Worm (Caenorhabditis elegans) whole organism, midembryonic: ENCODE measurements around the gene rpt-4.

ENCODE experiments used
- T22C8.4 ChIP-seq: fragments of 200-800 bp; sonication (Bioruptor generic); IDR thresholded peaks from 2 replicates; pipeline ENCODE4 v1.3.6; 2022; ENCODE audit warnings: missing genetic modification characterization, missing compliant biosample characterization
- cog-1 ChIP-seq: sonication (generic microtip); optimal IDR thresholded peaks from 2 replicates; lab custom pipeline; 2016; ENCODE audit warnings: missing genetic modification characterization, missing compliant biosample characterization
- flt-1 ChIP-seq: fragments of 200-800 bp; sonication (Bioruptor generic); IDR thresholded peaks from 2 replicates; pipeline ENCODE4 v1.3.6; 2022; ENCODE audit warnings: missing genetic modification characterization, missing compliant biosample characterization
- klf-2 ChIP-seq: fragments of 200-800 bp; sonication (Bioruptor generic); conservative IDR thresholded peaks from 2 replicates; pipeline ENCODE4 v1.3.6; 2022; ENCODE audit warnings: missing genetic modification reagents, missing genetic modification characterization, missing compliant biosample characterization
- med-1 ChIP-seq: sonication (generic microtip); optimal IDR thresholded peaks from 2 replicates; lab custom pipeline; 2017; ENCODE audit warnings: missing genetic modification characterization, mild to moderate bottlenecking, missing compliant biosample characterization, antibody characterized with exemption, missing genetic modification reagents; ENCODE audit not compliant: insufficient read depth
- ref-1 ChIP-seq: fragments of 200-800 bp; sonication (Bioruptor generic); conservative IDR thresholded peaks from 2 replicates; pipeline ENCODE4 v1.3.6; 2022; ENCODE audit warnings: missing genetic modification reagents, missing genetic modification characterization, missing compliant biosample characterization
- tab-1 ChIP-seq: fragments of 200-800 bp; sonication (Bioruptor generic); IDR thresholded peaks from 2 replicates; pipeline ENCODE4 v1.3.6; 2022; ENCODE audit warnings: missing genetic modification characterization, missing compliant biosample characterization
- ztf-23 ChIP-seq: fragments of 200-800 bp; sonication (Bioruptor generic); IDR thresholded peaks from 2 replicates; pipeline ENCODE4 v1.3.6; 2022; ENCODE audit warnings: missing genetic modification reagents, missing genetic modification characterization, missing compliant biosample characterization
- ztf-29 ChIP-seq: fragments of 200-800 bp; sonication (Bioruptor generic); IDR thresholded peaks from 2 replicates; pipeline ENCODE4 v1.3.6; 2022; ENCODE audit warnings: missing genetic modification reagents, missing genetic modification characterization, missing compliant biosample characterization

Gene rpt-4

ce11 chrII:37213-37612 is 8.8 kb downstream of the rpt-4 start, which contains the start of gene F23F1.6:
TSS of gene F23F1.6 (minus strand) at chrII:37313.
- TF ChIP-seq flt-1 (GFP tag; lab: Robert Waterston, UW) (no peak), ztf-29 (GFP tag; lab: Robert Waterston, UW) (no peak), klf-2 (GFP tag; lab: Robert Waterston, UW) (no peak), tab-1 (GFP tag; lab: Robert Waterston, UW) (no peak), T22C8.4 (GFP tag; lab: Robert Waterston, UW) (no peak), ztf-23 (GFP tag; lab: Robert Waterston, UW) (no peak), med-1 (GFP tag; lab: Kevin White, UChicago) (no peak), ref-1 (GFP tag; lab: Robert Waterston, UW) (no peak), cog-1 (tag; lab: Kevin White, UChicago) (no peak)

ce11 chrII:33904-34303 is 12.1 kb downstream of the rpt-4 start, which contains the start of gene F23F1.2:
TSS of gene F23F1.2 (plus strand) at chrII:34204.
- TF ChIP-seq flt-1 (GFP tag; lab: Robert Waterston, UW) (no peak), ztf-23 (GFP tag; lab: Robert Waterston, UW) (no peak), ref-1 (GFP tag; lab: Robert Waterston, UW) (no peak), med-1 (GFP tag; lab: Kevin White, UChicago) (no peak), ztf-29 (GFP tag; lab: Robert Waterston, UW) (no peak), tab-1 (GFP tag; lab: Robert Waterston, UW) (no peak), klf-2 (GFP tag; lab: Robert Waterston, UW) (no peak), cog-1 (tag; lab: Kevin White, UChicago) (no peak), T22C8.4 (GFP tag; lab: Robert Waterston, UW) (no peak)

- no peak for TF ChIP-seq tab-1 (GFP tag; lab: Robert Waterston, UW)
- TF ChIP-seq cog-1 (tag; lab: Kevin White, UChicago) = no peak
Observed at ce11 chrII:31521-31920, 14.5 kb downstream of the rpt-4 start, which contains the start of the genes F23F1.5 and fbxc-54. TSS of gene F23F1.5 (minus strand) at chrII:31584. TSS of gene fbxc-54 (plus strand) at chrII:31719.

ce11 chrII:29578-29977 is 16.4 kb downstream of the rpt-4 start:
- TF ChIP-seq ztf-23 (GFP tag; lab: Robert Waterston, UW) (no peak), tab-1 (GFP tag; lab: Robert Waterston, UW) (no peak), ztf-29 (GFP tag; lab: Robert Waterston, UW) (no peak), cog-1 (tag; lab: Kevin White, UChicago) (no peak), med-1 (GFP tag; lab: Kevin White, UChicago) (no peak), flt-1 (GFP tag; lab: Robert Waterston, UW) (no peak), T22C8.4 (GFP tag; lab: Robert Waterston, UW) (no peak), ref-1 (GFP tag; lab: Robert Waterston, UW) (no peak), klf-2 (GFP tag; lab: Robert Waterston, UW) (no peak)

ce11 chrII:28283-28682 is 17.7 kb downstream of the rpt-4 start, which contains the start of gene F23F1.4:
TSS of gene F23F1.4 (minus strand) at chrII:28423.
- no peak for TF ChIP-seq flt-1 (GFP tag; lab: Robert Waterston, UW)
- TF ChIP-seq T22C8.4 (GFP tag; lab: Robert Waterston, UW) = no peak
- no peak for TF ChIP-seq ref-1 (GFP tag; lab: Robert Waterston, UW)
- no peak for TF ChIP-seq cog-1 (tag; lab: Kevin White, UChicago)
- no peak for TF ChIP-seq klf-2 (GFP tag; lab: Robert Waterston, UW)
- no peak for TF ChIP-seq ztf-29 (GFP tag; lab: Robert Waterston, UW)
- TF ChIP-seq ztf-23 (GFP tag; lab: Robert Waterston, UW) = no peak
- TF ChIP-seq tab-1 (GFP tag; lab: Robert Waterston, UW) = no peak
- TF ChIP-seq med-1 (GFP tag; lab: Kevin White, UChicago) = no peak

ce11 chrII:24559-24998 is 21.4 kb downstream of the rpt-4 start, which contains the start of gene enee-1:
TSS of gene enee-1 (plus strand) at chrII:24666.
- TF ChIP-seq ztf-23 (GFP tag; lab: Robert Waterston, UW) (0 out of 2 replicates have a peak, but pooled peaks have one; percentile 56), tab-1 (GFP tag; lab: Robert Waterston, UW) (no peak), cog-1 (tag; lab: Kevin White, UChicago) (peak; percentile 26), T22C8.4 (GFP tag; lab: Robert Waterston, UW) (no peak)

- no peak for TF ChIP-seq T22C8.4 (GFP tag; lab: Robert Waterston, UW)
- TF ChIP-seq cog-1 (tag; lab: Kevin White, UChicago) = no peak
- no peak for TF ChIP-seq med-1 (GFP tag; lab: Kevin White, UChicago)
- TF ChIP-seq ztf-23 (GFP tag; lab: Robert Waterston, UW) = no peak
- TF ChIP-seq tab-1 (GFP tag; lab: Robert Waterston, UW) = no peak
- no peak for TF ChIP-seq klf-2 (GFP tag; lab: Robert Waterston, UW)
- no peak for TF ChIP-seq ztf-29 (GFP tag; lab: Robert Waterston, UW)
- no peak for TF ChIP-seq flt-1 (GFP tag; lab: Robert Waterston, UW)
- TF ChIP-seq ref-1 (GFP tag; lab: Robert Waterston, UW) = no peak
Observed at ce11 chrII:23739-24138, 22.3 kb downstream of the rpt-4 start.

ce11 chrII:23025-23424 is 23.0 kb downstream of the rpt-4 start, which contains the start of gene sqt-2:
TSS of gene sqt-2 (plus strand) at chrII:23325.
- TF ChIP-seq ztf-29 (GFP tag; lab: Robert Waterston, UW) (no peak), T22C8.4 (GFP tag; lab: Robert Waterston, UW) (no peak), ztf-23 (GFP tag; lab: Robert Waterston, UW) (no peak), klf-2 (GFP tag; lab: Robert Waterston, UW) (no peak), flt-1 (GFP tag; lab: Robert Waterston, UW) (no peak), ref-1 (GFP tag; lab: Robert Waterston, UW) (no peak), med-1 (GFP tag; lab: Kevin White, UChicago) (no peak), cog-1 (tag; lab: Kevin White, UChicago) (no peak), tab-1 (GFP tag; lab: Robert Waterston, UW) (no peak)

ce11 chrII:21953-22352 is 24.1 kb downstream of the rpt-4 start:
- TF ChIP-seq med-1 (GFP tag; lab: Kevin White, UChicago) (no peak), cog-1 (tag; lab: Kevin White, UChicago) (no peak), klf-2 (GFP tag; lab: Robert Waterston, UW) (no peak), flt-1 (GFP tag; lab: Robert Waterston, UW) (no peak), ref-1 (GFP tag; lab: Robert Waterston, UW) (no peak), ztf-29 (GFP tag; lab: Robert Waterston, UW) (no peak), tab-1 (GFP tag; lab: Robert Waterston, UW) (no peak), ztf-23 (GFP tag; lab: Robert Waterston, UW) (no peak), T22C8.4 (GFP tag; lab: Robert Waterston, UW) (no peak)
